Fruit fly (Drosophila melanogaster) whole organism, embryonic: Measurements from ENCODE around the gene Sry-alpha.

Source experiments
- CG10321 ChIP-seq: fragments of 200-800 bp; sonication (Bioruptor generic); IDR thresholded peaks from 2 replicates; pipeline ENCODE4 v1.3.6; 2022; ENCODE audit warnings: missing biosample characterization, missing genetic modification characterization
- CG10565 ChIP-seq: fragments of 200-800 bp; sonication (Bioruptor generic); optimal IDR thresholded peaks from 3 replicates; lab custom pipeline; 2016; ENCODE audit warnings: missing biosample characterization, mild to moderate bottlenecking, missing genetic modification characterization
- CG11085 ChIP-seq: fragments of 200-800 bp; sonication (Bioruptor generic); IDR thresholded peaks from 2 replicates; pipeline ENCODE4 v1.3.6; 2022; ENCODE audit warnings: missing biosample characterization, missing genetic modification characterization
- CG11696 ChIP-seq: fragments of 200-800 bp; sonication (Bioruptor generic); IDR thresholded peaks from 2 replicates; pipeline ENCODE4 v1.3.6; 2022; ENCODE audit warnings: missing biosample characterization, missing genetic modification characterization
- CG13424 ChIP-seq: fragments of 200-800 bp; sonication (Bioruptor generic); optimal IDR thresholded peaks from 2 replicates; lab custom pipeline; 2019; ENCODE audit warnings: missing biosample characterization, mild to moderate bottlenecking, missing genetic modification characterization, moderate library complexity
- CG13894 ChIP-seq: fragments of 200-800 bp; sonication (Bioruptor generic); optimal IDR thresholded peaks from 3 replicates; lab custom pipeline; 2018; ENCODE audit warnings: missing biosample characterization, mild to moderate bottlenecking, missing genetic modification characterization, moderate library complexity
- CG17912 ChIP-seq: fragments of 200-800 bp; sonication (Bioruptor generic); optimal IDR thresholded peaks from 2 replicates; lab custom pipeline; 2018; ENCODE audit warnings: missing biosample characterization, mild to moderate bottlenecking, missing genetic modification characterization
- CG18262 ChIP-seq: fragments of 200-800 bp; optimal IDR thresholded peaks from 3 replicates; lab custom pipeline; 2019; ENCODE audit warnings: missing biosample characterization, mild to moderate bottlenecking, missing genetic modification characterization, moderate library complexity
- CG18599 ChIP-seq: fragments of 200-800 bp; sonication (Bioruptor generic); optimal IDR thresholded peaks from 3 replicates; lab custom pipeline; 2017; ENCODE audit warnings: missing biosample characterization, missing genetic modification characterization, mild to moderate bottlenecking, moderate library complexity, missing genetic modification reagents
- CG31224 ChIP-seq: fragments of 200-800 bp; sonication (Bioruptor generic); IDR thresholded peaks from 2 replicates; pipeline ENCODE4 v1.3.6; 2022; ENCODE audit warnings: missing biosample characterization, missing genetic modification characterization
- CG32772 ChIP-seq: fragments of 200-800 bp; sonication (Bioruptor generic); IDR thresholded peaks from 2 replicates; pipeline ENCODE4 v1.3.6; 2022; ENCODE audit warnings: missing biosample characterization, missing genetic modification characterization
- CG33213 ChIP-seq: fragments of 200-800 bp; sonication (Bioruptor generic); optimal IDR thresholded peaks from 3 replicates; lab custom pipeline; 2016; ENCODE audit warnings: missing biosample characterization, missing genetic modification characterization
- CG33557 ChIP-seq: fragments of 200-800 bp; sonication (Bioruptor generic); optimal IDR thresholded peaks from 2 replicates; lab custom pipeline; 2019; ENCODE audit warnings: missing biosample characterization, mild to moderate bottlenecking, missing genetic modification characterization, moderate library complexity
- CG7786 ChIP-seq: fragments of 200-800 bp; sonication (Bioruptor generic); optimal IDR thresholded peaks from 2 replicates; lab custom pipeline; 2016; ENCODE audit warnings: missing biosample characterization, missing genetic modification characterization
- CG7987 ChIP-seq: fragments of 200-800 bp; sonication (Bioruptor generic); optimal IDR thresholded peaks from 2 replicates; lab custom pipeline; 2018; ENCODE audit warnings: missing biosample characterization, mild to moderate bottlenecking, missing genetic modification characterization, moderate library complexity
- CG8478 ChIP-seq: fragments of >200 bp; optimal IDR thresholded peaks from 2 replicates; lab custom pipeline; 2018
- CG9215 ChIP-seq: fragments of 200-800 bp; sonication (Bioruptor generic); IDR thresholded peaks from 2 replicates; pipeline ENCODE4 v1.3.6; 2022; ENCODE audit warnings: missing biosample characterization, missing genetic modification characterization
- CHES-1-like ChIP-seq: fragments of 200-800 bp; sonication (Bioruptor generic); optimal IDR thresholded peaks from 2 replicates; lab custom pipeline; 2016; ENCODE audit warnings: missing biosample characterization, missing genetic modification characterization
- Drgx ChIP-seq: fragments of 200-800 bp; sonication (Bioruptor generic); IDR thresholded peaks from 2 replicates; pipeline ENCODE4 v1.3.6; 2022; ENCODE audit warnings: missing biosample characterization, missing genetic modification characterization
- Fer2 ChIP-seq: fragments of 200-800 bp; sonication (Bioruptor generic); optimal IDR thresholded peaks from 2 replicates; lab custom pipeline; 2018; ENCODE audit warnings: missing biosample characterization, mild to moderate bottlenecking, missing genetic modification characterization, moderate library complexity
- HLH3B ChIP-seq: fragments of 200-800 bp; sonication (Bioruptor generic); IDR thresholded peaks from 2 replicates; pipeline ENCODE4 v1.3.6; 2022; ENCODE audit warnings: missing biosample characterization, missing genetic modification characterization
- Hr51 ChIP-seq, 2 experiments: fragments of 200-800 bp; sonication (Bioruptor generic); optimal IDR thresholded peaks; 2 replicates in 1 of 2; 3 replicates in 1 of 2; lab custom pipeline; 2016 to 2018; ENCODE audit warnings: missing biosample characterization in 2 of 2, missing genetic modification characterization in 2 of 2, mild to moderate bottlenecking in 1 of 2, moderate library complexity in 1 of 2
- NC2β ChIP-seq: fragments of 200-800 bp; sonication (Bioruptor generic); optimal IDR thresholded peaks from 2 replicates; lab custom pipeline; 2016; ENCODE audit warnings: missing biosample characterization, missing genetic modification characterization
- Side ChIP-seq: fragments of 200-800 bp; sonication (Bioruptor generic); optimal IDR thresholded peaks from 2 replicates; lab custom pipeline; 2016; ENCODE audit warnings: missing biosample characterization, missing genetic modification characterization
- Sox102F ChIP-seq: fragments of 200-800 bp; sonication (Bioruptor generic); optimal IDR thresholded peaks from 2 replicates; lab custom pipeline; 2018; ENCODE audit warnings: missing biosample characterization, mild to moderate bottlenecking, missing genetic modification characterization, moderate library complexity
- Sry-β ChIP-seq: fragments of 200-800 bp; sonication (Bioruptor generic); optimal IDR thresholded peaks from 2 replicates; lab custom pipeline; 2018; ENCODE audit warnings: missing biosample characterization, mild to moderate bottlenecking, missing genetic modification characterization, moderate library complexity
- Ssrp ChIP-seq: fragments of 200-800 bp; sonication (Bioruptor generic); optimal IDR thresholded peaks from 2 replicates; lab custom pipeline; 2018; ENCODE audit warnings: missing biosample characterization, mild to moderate bottlenecking, missing genetic modification characterization, moderate library complexity
- bsh ChIP-seq, 2 experiments: fragments of 200-800 bp; sonication (Bioruptor generic); optimal IDR thresholded peaks; 2 replicates each; lab custom pipeline; 2017 to 2018; ENCODE audit warnings: mild to moderate bottlenecking in 2 of 2, missing biosample characterization in 2 of 2, missing genetic modification characterization in 2 of 2, moderate library complexity in 1 of 2
- caup ChIP-seq: fragments of 200-800 bp; sonication (Bioruptor generic); optimal IDR thresholded peaks from 3 replicates; lab custom pipeline; 2017; ENCODE audit warnings: missing biosample characterization, mild to moderate bottlenecking, missing genetic modification characterization, moderate library complexity; ENCODE audit not compliant: severe bottlenecking
- ci ChIP-seq: fragments of 200-800 bp; sonication (Bioruptor generic); IDR thresholded peaks from 3 replicates; pipeline ENCODE4 v1.3.6; 2022; ENCODE audit warnings: missing biosample characterization, missing genetic modification characterization
- dmrt99B ChIP-seq: fragments of 200-800 bp; sonication (Bioruptor generic); optimal IDR thresholded peaks from 2 replicates; lab custom pipeline; 2018; ENCODE audit warnings: missing biosample characterization, mild to moderate bottlenecking, missing genetic modification characterization, moderate library complexity
- fd96Cb ChIP-seq: fragments of 200-800 bp; sonication (Bioruptor generic); optimal IDR thresholded peaks from 2 replicates; lab custom pipeline; 2018; ENCODE audit warnings: missing biosample characterization, mild to moderate bottlenecking, missing genetic modification characterization, moderate library complexity
- gem ChIP-seq: fragments of 200-800 bp; sonication (Bioruptor generic); optimal IDR thresholded peaks from 2 replicates; lab custom pipeline; 2019; ENCODE audit warnings: missing biosample characterization, mild to moderate bottlenecking, missing genetic modification characterization, moderate library complexity
- grau ChIP-seq: fragments of 200-800 bp; optimal IDR thresholded peaks from 3 replicates; lab custom pipeline; 2019; ENCODE audit warnings: missing biosample characterization, mild to moderate bottlenecking, missing genetic modification characterization, moderate library complexity
- her ChIP-seq: fragments of 200-800 bp; sonication (Bioruptor generic); optimal IDR thresholded peaks from 2 replicates; lab custom pipeline; 2016; ENCODE audit warnings: missing biosample characterization, missing genetic modification characterization
- jigr1 ChIP-seq: fragments of 200-800 bp; sonication (Bioruptor generic); IDR thresholded peaks from 3 replicates; pipeline ENCODE4 v1.3.6; 2022; ENCODE audit warnings: missing biosample characterization, missing genetic modification characterization
- kah ChIP-seq: fragments of 200-800 bp; sonication (Bioruptor generic); optimal IDR thresholded peaks from 2 replicates; lab custom pipeline; 2018; ENCODE audit warnings: missing biosample characterization, mild to moderate bottlenecking, missing genetic modification characterization
- kay ChIP-seq: fragments of 200-800 bp; sonication (Bioruptor generic); optimal IDR thresholded peaks from 2 replicates; lab custom pipeline; 2016; ENCODE audit warnings: missing biosample characterization, missing genetic modification characterization
- knrl ChIP-seq: fragments of 200-800 bp; sonication (Bioruptor generic); IDR thresholded peaks from 3 replicates; pipeline ENCODE4 v1.3.6; 2022; ENCODE audit warnings: missing biosample characterization, missing genetic modification characterization; ENCODE audit not compliant: partially characterized antibody
- lab ChIP-seq: fragments of 200-800 bp; sonication (Bioruptor generic); optimal IDR thresholded peaks from 3 replicates; lab custom pipeline; 2017; ENCODE audit warnings: missing biosample characterization, missing genetic modification characterization, mild to moderate bottlenecking, moderate library complexity, missing genetic modification reagents
- nerfin-1 ChIP-seq: fragments of 200-800 bp; sonication (Bioruptor generic); optimal IDR thresholded peaks from 3 replicates; lab custom pipeline; 2019; ENCODE audit warnings: missing biosample characterization, mild to moderate bottlenecking, missing genetic modification characterization, moderate library complexity
- pfk ChIP-seq: fragments of 200-800 bp; sonication (Bioruptor generic); optimal IDR thresholded peaks from 2 replicates; lab custom pipeline; 2018; ENCODE audit warnings: missing biosample characterization, mild to moderate bottlenecking, missing genetic modification characterization, moderate library complexity
- pita ChIP-seq: fragments of 200-800 bp; sonication (Bioruptor generic); optimal IDR thresholded peaks from 2 replicates; lab custom pipeline; 2017; ENCODE audit warnings: missing biosample characterization, mild to moderate bottlenecking, missing genetic modification characterization
- sc ChIP-seq, 3 experiments: fragments of >200 bp in 2 of 3; fragments of 200-800 bp in 1 of 3; sonication (Bioruptor generic) in 1 of 3; optimal IDR thresholded peaks; 2 replicates in 2 of 3; 3 replicates in 1 of 3; lab custom pipeline; 2017; ENCODE audit warnings: mild to moderate bottlenecking in 1 of 3, missing biosample characterization in 1 of 3, missing genetic modification characterization in 1 of 3, missing genetic modification reagents in 1 of 3
- sd ChIP-seq: fragments of 200-800 bp; sonication (Bioruptor generic); optimal IDR thresholded peaks from 3 replicates; lab custom pipeline; 2018; ENCODE audit warnings: missing biosample characterization, mild to moderate bottlenecking, missing genetic modification characterization, moderate library complexity
- sisA ChIP-seq: fragments of 200-800 bp; sonication (Bioruptor generic); IDR thresholded peaks from 2 replicates; pipeline ENCODE4 v1.3.6; 2022; ENCODE audit warnings: missing biosample characterization, missing genetic modification characterization
- tll ChIP-seq, 2 experiments: fragments of 200-800 bp in 1 of 2; fragments of >200 bp in 1 of 2; sonication (Bioruptor generic) in 1 of 2; optimal IDR thresholded peaks; 2 replicates each; lab custom pipeline; 2017 to 2019; ENCODE audit warnings: missing biosample characterization in 2 of 2, missing genetic modification characterization in 2 of 2, mild to moderate bottlenecking in 1 of 2, moderate library complexity in 1 of 2
- twi ChIP-seq: fragments of 200-800 bp; optimal IDR thresholded peaks from 2 replicates; lab custom pipeline; 2019; ENCODE audit warnings: missing biosample characterization, mild to moderate bottlenecking, missing genetic modification characterization, moderate library complexity
- zf30C ChIP-seq: fragments of 200-800 bp; sonication (Bioruptor generic); optimal IDR thresholded peaks from 3 replicates; lab custom pipeline; 2018; ENCODE audit warnings: missing biosample characterization, mild to moderate bottlenecking, missing genetic modification characterization

The Sry-alpha gene

dm6 chr3R:30083215-30083614 is 43.7 kb downstream of the Sry-alpha start (continued):
- peak in 1 of 2 experiments; percentile 44 for TF ChIP-seq Hr51 (GFP tag; optimal IDR thresholded peaks at IDR 0.05; lab: Kevin White, UChicago)
- no peak for TF ChIP-seq CG17912 (GFP tag; lab: Kevin White, UChicago)
- TF ChIP-seq CG10565: no peak
- no peak for TF ChIP-seq Sry-β
- TF ChIP-seq NC2β: no peak
- TF ChIP-seq Drgx (GFP tag; lab: Robert Waterston, UW): no peak
- no peak for TF ChIP-seq CG33557 (GFP tag; lab: Kevin White, UChicago)
- TF ChIP-seq Fer2 (tag; lab: Kevin White, UChicago): no peak
- no peak for TF ChIP-seq kay (GFP tag; lab: Kevin White, UChicago)
- no peak for TF ChIP-seq twi (tag; lab: Kevin White, UChicago)
- 0 out of 2 replicates have a peak, but pooled peaks have one; percentile 21 for TF ChIP-seq CG32772 (GFP tag; lab: Robert Waterston, UW)
- TF ChIP-seq CG33213 (GFP tag; lab: Kevin White, UChicago): no peak
- TF ChIP-seq CG7786 (GFP tag; lab: Kevin White, UChicago): no peak
- no peak for TF ChIP-seq caup (GFP tag; lab: Kevin White, UChicago)
- peak; percentile 24 for TF ChIP-seq fd96Cb (tag; lab: Kevin White, UChicago)
- peak; percentile 6 for TF ChIP-seq CG18262 (tag; lab: Kevin White, UChicago)
- TF ChIP-seq CG9215 (GFP tag; lab: Robert Waterston, UW): no peak
- no peak for TF ChIP-seq CG8478 (lab: Kevin White, UChicago)
- TF ChIP-seq Side (GFP tag; lab: Kevin White, UChicago): no peak
- peak; percentile 23 for TF ChIP-seq grau (tag; lab: Kevin White, UChicago)
- no peak for TF ChIP-seq zf30C (GFP tag; lab: Kevin White, UChicago)
- no peak for TF ChIP-seq CG11696 (GFP tag; lab: Robert Waterston, UW)
- no peak; the same call in 1 of the 2 replicates for TF ChIP-seq sisA
- no peak for TF ChIP-seq sc (optimal IDR thresholded peaks at IDR 0.05; lab: Kevin White, UChicago)
- TF ChIP-seq sc (GFP tag; optimal IDR thresholded peaks at IDR 0.05; lab: Kevin White, UChicago): no peak
- TF ChIP-seq bsh (GFP tag; optimal IDR thresholded peaks at IDR 0.05; lab: Kevin White, UChicago): peak in 1 of 2 experiments; percentile 35
- peak; percentile 25; the same call in 1 of the 2 replicates for TF ChIP-seq HLH3B (GFP tag; lab: Robert Waterston, UW)
- peak; percentile 20 for TF ChIP-seq lab (GFP tag; lab: Kevin White, UChicago)
- no peak for TF ChIP-seq CG7987
- TF ChIP-seq CG13424 (tag; lab: Kevin White, UChicago): peak; percentile 12
- TF ChIP-seq CG11085 (GFP tag; lab: Robert Waterston, UW): no peak
- no peak for TF ChIP-seq nerfin-1
- TF ChIP-seq CG18599 (GFP tag; lab: Kevin White, UChicago): peak; percentile 9
- 0 out of 2 replicates have a peak, but pooled peaks have one; percentile 18 for TF ChIP-seq CG31224 (GFP tag; lab: Robert Waterston, UW)
- TF ChIP-seq knrl (GFP tag; lab: Robert Waterston, UW): no peak
- TF ChIP-seq kah (GFP tag; lab: Kevin White, UChicago): no peak
- peak; percentile 33 for TF ChIP-seq dmrt99B (tag; lab: Kevin White, UChicago)
- TF ChIP-seq tll (GFP tag; optimal IDR thresholded peaks at IDR 0.05; lab: Kevin White, UChicago): no peak
- TF ChIP-seq Sox102F (GFP tag; lab: Kevin White, UChicago): peak; percentile 33
- peak; percentile 41; the same call in 1 of the 3 replicates for TF ChIP-seq ci
- no peak for TF ChIP-seq pita
- no peak for TF ChIP-seq CG13894
- TF ChIP-seq jigr1 (GFP tag; lab: Robert Waterston, UW): no peak
- TF ChIP-seq gem (tag; lab: Kevin White, UChicago): peak; percentile 47
- no peak for TF ChIP-seq CHES-1-like (GFP tag; lab: Kevin White, UChicago)
- no peak for TF ChIP-seq sd
- no peak for TF ChIP-seq CG10321 (GFP tag; lab: Robert Waterston, UW)
- TF ChIP-seq pfk: no peak
- TF ChIP-seq her (GFP tag; lab: Kevin White, UChicago): no peak
- peak; percentile 20 for TF ChIP-seq Ssrp (tag; lab: Kevin White, UChicago)
